Worm (Caenorhabditis elegans) whole organism, L3 larva: ENCODE measurements around the gene nep-8.

Experiments
- ceh-28 ChIP-seq: fragments of 150-350 bp; optimal IDR thresholded peaks from 2 replicates; lab custom pipeline; 2014; ENCODE audit warnings: missing biosample characterization, missing genetic modification reagents, missing genetic modification characterization
- ceh-82 ChIP-seq: fragments of 150-350 bp; optimal IDR thresholded peaks from 2 replicates; lab custom pipeline; 2014; ENCODE audit warnings: missing biosample characterization, missing genetic modification characterization
- lin-15B ChIP-seq: fragments of 150-350 bp; optimal IDR thresholded peaks from 2 replicates; lab custom pipeline; 2014; ENCODE audit warnings: missing biosample characterization, missing genetic modification characterization
- nhr-12 ChIP-seq: fragments of 150-350 bp; optimal IDR thresholded peaks from 2 replicates; lab custom pipeline; 2014; ENCODE audit warnings: missing biosample characterization, missing genetic modification characterization
- nhr-76 ChIP-seq: fragments of 150-350 bp; sonication (generic microtip); optimal IDR thresholded peaks from 5 replicates; lab custom pipeline; 2014; ENCODE audit warnings: missing biosample characterization, missing genetic modification characterization
- pqm-1 ChIP-seq: fragments of 150-350 bp; optimal IDR thresholded peaks from 2 replicates; lab custom pipeline; 2017; ENCODE audit warnings: missing biosample characterization, missing genetic modification characterization, inconsistent platforms
- unc-39 ChIP-seq: sonication (generic microtip); optimal IDR thresholded peaks from 4 replicates; lab custom pipeline; 2017; ENCODE audit warnings: missing biosample characterization, missing genetic modification characterization

DNA sequence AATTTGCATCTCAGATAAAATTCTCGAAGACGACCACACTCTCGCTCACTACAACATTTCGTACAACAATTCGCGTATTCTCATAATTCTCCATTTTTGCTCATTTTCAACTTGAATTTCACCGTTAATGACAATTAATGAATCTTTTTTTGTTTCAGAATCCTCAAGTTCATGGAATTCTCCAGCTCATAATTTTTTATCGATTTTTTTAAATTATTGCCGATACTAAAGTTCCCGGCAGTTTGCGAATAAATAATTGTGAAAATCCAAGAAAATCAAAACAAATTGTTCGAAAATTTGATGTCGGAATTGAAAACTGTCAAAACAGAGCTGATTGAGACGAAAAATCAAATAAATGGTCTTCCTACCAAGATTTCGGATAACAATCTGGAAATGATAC is 44.3 kb downstream of the nep-8 start, which contains the start of gene C16C8.21:
- TF ChIP-seq nhr-76 (no peak), pqm-1 (tag; lab: Kevin White, UChicago) (no peak), nhr-12 (tag; lab: Kevin White, UChicago) (no peak), unc-39 (tag; lab: Kevin White, UChicago) (no peak), ceh-28 (tag; lab: Kevin White, UChicago) (no peak), lin-15B (tag; lab: Kevin White, UChicago) (no peak), ceh-82 (tag; lab: Kevin White, UChicago) (no peak)
